Worm (Caenorhabditis elegans): ENCODE measurements around the gene pxd-1.

- no peak for TF ChIP-seq nhr-11 (tag; optimal IDR thresholded peaks at IDR 0.05)
- no peak for TF ChIP-seq pha-4 (GFP tag; IDR thresholded peaks at IDR 0.05)
- no peak for TF ChIP-seq pha-4 (tag; optimal IDR thresholded peaks at IDR 0.05)
- no peak for TF ChIP-seq ceh-28 (tag; optimal IDR thresholded peaks at IDR 0.05)
- TF ChIP-seq dve-1 (tag; optimal IDR thresholded peaks at IDR 0.05; ENCODE audit: insufficient read depth), result no peak
- TF ChIP-seq dmd-8 (GFP tag; IDR thresholded peaks at IDR 0.05), result no peak
- TF ChIP-seq tag-97 (GFP tag; IDR thresholded peaks at IDR 0.05), result no peak
- TF ChIP-seq lin-38 (GFP tag; IDR thresholded peaks at IDR 0.05), result no peak
- no peak for TF ChIP-seq skn-1 (tag; optimal IDR thresholded peaks at IDR 0.05)
- no peak for TF ChIP-seq unc-39 (tag; optimal IDR thresholded peaks at IDR 0.05)
- TF ChIP-seq nhr-10 (tag; optimal IDR thresholded peaks at IDR 0.05), result no peak
Measured at ce11 chrIII:3969133-3969532, 36.8 kb upstream of the pxd-1 start.
